Worm (Caenorhabditis elegans): Measurements from ENCODE around the gene Y55D5A.1.

The Y55D5A.1 gene

DNA sequence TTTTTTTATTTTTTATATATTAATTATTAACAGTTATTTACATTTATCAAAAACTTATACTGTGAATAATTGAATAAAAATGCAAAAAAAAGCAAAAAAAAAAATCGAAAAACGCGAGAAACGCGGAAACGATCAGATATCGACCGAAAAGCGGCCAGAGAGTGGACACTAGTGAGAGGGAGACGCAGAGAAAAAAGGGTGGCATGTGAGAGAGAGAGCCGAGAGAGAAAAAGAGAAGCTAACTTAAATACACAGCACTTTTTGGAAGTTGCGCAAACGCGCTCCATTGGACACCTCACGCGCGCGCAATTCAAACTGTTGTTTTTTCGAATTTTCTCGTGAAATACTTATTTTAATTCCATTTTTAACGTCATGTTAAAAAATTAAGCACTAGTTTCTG, 15.7 kb upstream of the Y55D5A.1 start (continued):
- peak; percentile 10 for TF ChIP-seq K12H6.12 (tag; optimal IDR thresholded peaks at IDR 0.05)
- TF ChIP-seq Y53F4B.3 (GFP tag; IDR thresholded peaks at IDR 0.05): no peak
- TF ChIP-seq nhr-27 (tag; optimal IDR thresholded peaks at IDR 0.05): no peak
- no peak for TF ChIP-seq tlf-1 (GFP tag; optimal IDR thresholded peaks at IDR 0.05)
- TF ChIP-seq repo-1 (tag; optimal IDR thresholded peaks at IDR 0.05): no peak
- 0 out of 2 replicates have a peak, but pooled peaks have one; percentile 26 for TF ChIP-seq lir-1 (GFP tag; conservative IDR thresholded peaks at IDR 0.05)
- TF ChIP-seq sea-2 (GFP tag; IDR thresholded peaks at IDR 0.05): no peak
- TF ChIP-seq fkh-3 (tag; optimal IDR thresholded peaks at IDR 0.05): no peak
- peak; percentile 23 for TF ChIP-seq ztf-18 (tag; optimal IDR thresholded peaks at IDR 0.05)
- no peak for TF ChIP-seq F52B5.7 (tag; optimal IDR thresholded peaks at IDR 0.05)
- no peak for TF ChIP-seq F57C9.4 (tag; optimal IDR thresholded peaks at IDR 0.05)
- no peak for TF ChIP-seq rec-8 (tag; optimal IDR thresholded peaks at IDR 0.05)
- TF ChIP-seq bed-2 (GFP tag; IDR thresholded peaks at IDR 0.05): no peak
- TF ChIP-seq ztf-22 (GFP tag; optimal IDR thresholded peaks at IDR 0.05): no peak
- no peak for TF ChIP-seq unc-130 (GFP tag; optimal IDR thresholded peaks at IDR 0.05)
- peak; percentile 35 for TF ChIP-seq F33H1.4 (GFP tag; IDR thresholded peaks at IDR 0.05)
- TF ChIP-seq sptf-2 (GFP tag; optimal IDR thresholded peaks at IDR 0.05): no peak
- TF ChIP-seq madf-3 (GFP tag; IDR thresholded peaks at IDR 0.05): no peak
- TF ChIP-seq madf-8 (GFP tag; conservative IDR thresholded peaks at IDR 0.05): no peak
- TF ChIP-seq bed-1 (GFP tag; IDR thresholded peaks at IDR 0.05): no peak
- TF ChIP-seq nfya-2 (GFP tag; IDR thresholded peaks at IDR 0.05): no peak
- TF ChIP-seq hsf-1 (GFP tag; IDR thresholded peaks at IDR 0.05): no peak
- no peak for TF ChIP-seq xnd-1 (tag; optimal IDR thresholded peaks at IDR 0.05)
- no peak for TF ChIP-seq ceh-100 (GFP tag; IDR thresholded peaks at IDR 0.05)
- TF ChIP-seq T07F8.4 (tag; optimal IDR thresholded peaks at IDR 0.05): no peak
- TF ChIP-seq athp-1 (tag; optimal IDR thresholded peaks at IDR 0.05): peak; percentile 51
- TF ChIP-seq die-1 (tag; optimal IDR thresholded peaks at IDR 0.05): no peak
- no peak for TF ChIP-seq B0035.1 (tag; optimal IDR thresholded peaks at IDR 0.05)
- no peak for TF ChIP-seq ccch-3 (GFP tag; optimal IDR thresholded peaks at IDR 0.05)

DNA sequence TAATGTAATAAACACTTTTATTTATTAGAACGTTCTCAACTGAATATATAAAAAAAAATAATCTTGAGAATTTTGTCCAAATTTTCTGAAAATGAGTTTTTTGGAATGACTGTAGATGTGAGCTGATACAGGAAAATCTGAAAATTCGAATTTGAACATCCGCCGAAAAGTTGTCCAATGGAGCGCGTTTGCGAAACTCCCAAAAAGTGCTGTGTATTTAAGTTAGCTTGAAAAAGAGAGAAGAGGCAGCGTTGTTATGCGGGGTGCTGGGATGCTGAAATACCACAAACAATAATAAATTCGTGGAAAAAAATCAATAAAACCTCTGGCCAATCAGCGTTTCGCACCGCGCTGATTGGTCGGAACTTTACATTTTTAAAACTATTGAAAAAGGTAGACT, 12.0 kb upstream of the Y55D5A.1 start:
- TF ChIP-seq somi-1 (GFP tag; optimal IDR thresholded peaks at IDR 0.05): no peak
- no peak for TF ChIP-seq gei-17 (GFP tag; optimal IDR thresholded peaks at IDR 0.05)
- no peak for TF ChIP-seq F49E8.2 (tag; optimal IDR thresholded peaks at IDR 0.05; ENCODE audit: insufficient read depth)
- no peak for TF ChIP-seq cebp-1 (GFP tag; IDR thresholded peaks at IDR 0.05)
- TF ChIP-seq cebp-1 (tag; optimal IDR thresholded peaks at IDR 0.05): no peak
- TF ChIP-seq sptf-2 (GFP tag; optimal IDR thresholded peaks at IDR 0.05): no peak

DNA sequence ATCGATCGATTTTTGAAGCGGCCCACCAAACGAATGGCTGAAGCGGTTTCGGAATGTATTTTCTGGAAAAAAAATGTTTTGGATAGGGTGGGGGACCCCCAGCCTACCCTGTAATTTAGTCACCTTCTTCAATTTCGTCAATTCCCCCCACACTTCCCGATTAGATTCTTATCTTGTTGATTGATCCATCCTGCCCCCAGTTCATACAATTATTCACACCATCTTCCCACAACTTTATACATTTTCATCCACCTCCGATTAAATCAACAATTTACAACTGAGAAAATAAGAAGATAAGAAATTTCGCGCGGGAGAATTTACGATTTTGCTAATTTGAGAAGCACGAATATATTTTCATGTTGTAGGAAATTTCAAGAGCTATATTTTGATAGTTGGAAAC, 9.2 kb upstream of the Y55D5A.1 start:
- no peak for TF ChIP-seq ceh-58 (GFP tag; IDR thresholded peaks at IDR 0.05)
- no peak for TF ChIP-seq F23B12.7 (tag; optimal IDR thresholded peaks at IDR 0.05; ENCODE audit: insufficient read depth)
- no peak for TF ChIP-seq mel-28 (tag; optimal IDR thresholded peaks at IDR 0.05; ENCODE audit: borderline replicate concordance)
- TF ChIP-seq tbx-9 (tag; optimal IDR thresholded peaks at IDR 0.05; ENCODE audit: borderline replicate concordance): no peak
- TF ChIP-seq lin-54 (GFP tag; optimal IDR thresholded peaks at IDR 0.05): no peak
- no peak for TF ChIP-seq cebp-1 (GFP tag; IDR thresholded peaks at IDR 0.05)
- TF ChIP-seq cebp-1 (tag; optimal IDR thresholded peaks at IDR 0.05): no peak
- TF ChIP-seq rec-8 (tag; optimal IDR thresholded peaks at IDR 0.05): no peak
- TF ChIP-seq Y53G8AR.9 (GFP tag; conservative IDR thresholded peaks at IDR 0.05): no peak
- no peak for TF ChIP-seq rpc-1 (optimal IDR thresholded peaks at IDR 0.05)
- no peak for TF ChIP-seq rpc-1 (tag; optimal IDR thresholded peaks at IDR 0.05)
- TF ChIP-seq egl-18 (GFP tag; IDR thresholded peaks at IDR 0.05): no peak
- no peak for TF ChIP-seq snpc-1.3 (tag; optimal IDR thresholded peaks at IDR 0.05; ENCODE audit: insufficient read depth)
- TF ChIP-seq nfya-1 (tag; optimal IDR thresholded peaks at IDR 0.05; ENCODE audit: borderline replicate concordance, insufficient read depth): no peak
- no peak for TF ChIP-seq ceh-100 (GFP tag; IDR thresholded peaks at IDR 0.05)
- no peak for TF ChIP-seq Y67H2A.10 (GFP tag; conservative IDR thresholded peaks at IDR 0.05)
